Worm (Caenorhabditis elegans): Measurements from ENCODE around the gene T03E6.9.

The T03E6.9 gene

DNA sequence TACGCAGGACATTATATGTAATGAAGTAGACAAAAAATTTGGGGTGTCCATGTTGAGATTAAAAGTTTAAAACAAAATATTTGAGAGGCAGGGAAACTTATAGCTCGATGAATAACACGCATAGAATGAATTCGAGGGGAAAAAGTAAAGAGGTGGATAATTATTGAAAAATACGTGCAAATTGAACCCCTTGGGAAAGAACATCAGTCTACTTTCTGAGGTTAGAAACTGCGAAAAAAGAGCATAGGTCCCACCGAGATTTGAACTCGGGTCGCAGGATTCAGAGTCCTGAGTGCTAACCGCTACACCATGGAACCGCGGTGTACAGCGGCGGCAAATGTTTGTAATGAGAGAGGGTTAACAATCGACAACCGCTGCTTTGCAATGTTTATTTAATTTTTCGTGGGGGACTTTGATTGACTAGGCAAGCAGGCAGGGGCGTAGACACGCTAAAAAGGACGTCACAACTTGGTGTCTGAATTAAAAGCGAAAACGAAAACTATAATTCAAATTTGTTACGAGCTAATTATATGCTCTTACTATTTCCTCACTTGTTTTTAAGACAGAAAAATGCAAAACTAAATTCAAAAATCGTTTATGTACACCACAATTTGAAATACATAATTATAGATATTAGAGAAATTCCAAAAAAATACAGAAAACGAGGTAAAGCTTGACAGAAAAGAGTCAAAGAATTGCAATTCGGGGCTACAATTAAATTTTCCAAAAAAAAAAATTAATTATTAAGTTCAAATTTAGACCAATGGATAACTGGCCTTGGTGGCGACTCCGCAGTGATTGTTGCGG lies 8.3 kb downstream of the T03E6.9 start, which contains the start of gene srh-269:
Gene srh-269 (minus strand): TSS at position 51 of the 807 bp plus-strand sequence.
- TF ChIP-seq nhr-67 (tag; optimal IDR thresholded peaks at IDR 0.05): no peak
- peak; percentile 68 for TF ChIP-seq fos-1 (tag; optimal IDR thresholded peaks at IDR 0.05)
- peak; percentile 71 for TF ChIP-seq nhr-43 (tag; optimal IDR thresholded peaks at IDR 0.05; ENCODE audit: poor library complexity, severe bottlenecking)
- TF ChIP-seq ama-1 (optimal IDR thresholded peaks at IDR 0.05): peak; percentile 95
- no peak for TF ChIP-seq tbx-2 (tag; optimal IDR thresholded peaks at IDR 0.05)
- no peak for TF ChIP-seq mdl-1 (tag; optimal IDR thresholded peaks at IDR 0.05)
- no peak for TF ChIP-seq nhr-77 (tag; optimal IDR thresholded peaks at IDR 0.05)
- no peak for TF ChIP-seq elt-3 (tag; optimal IDR thresholded peaks at IDR 0.05)
- no peak for TF ChIP-seq nhr-237 (tag; optimal IDR thresholded peaks at IDR 0.05)
- TF ChIP-seq hmg-11 (tag; optimal IDR thresholded peaks at IDR 0.05): peak; percentile 85
- no peak for TF ChIP-seq nhr-11 (tag; optimal IDR thresholded peaks at IDR 0.05)
- TF ChIP-seq pha-4 (tag; optimal IDR thresholded peaks at IDR 0.05): no peak
- TF ChIP-seq ztf-4 (tag; optimal IDR thresholded peaks at IDR 0.05): peak; percentile 56
- TF ChIP-seq ZK546.5 (tag; optimal IDR thresholded peaks at IDR 0.05): no peak
- no peak for TF ChIP-seq unc-62 (GFP tag; optimal IDR thresholded peaks at IDR 0.05)
- peak; percentile 18 for TF ChIP-seq jun-1 (tag; optimal IDR thresholded peaks at IDR 0.05)
- no peak for TF ChIP-seq mml-1 (tag; optimal IDR thresholded peaks at IDR 0.05)
- TF ChIP-seq sea-2 (GFP tag; optimal IDR thresholded peaks at IDR 0.05): no peak
- TF ChIP-seq nfya-1 (tag; optimal IDR thresholded peaks at IDR 0.05; ENCODE audit: insufficient read depth): peak; percentile 46
- TF ChIP-seq ztf-11 (tag; optimal IDR thresholded peaks at IDR 0.05): no peak
- no peak for TF ChIP-seq daf-12 (tag; optimal IDR thresholded peaks at IDR 0.05)
- TF ChIP-seq egl-5 (tag; optimal IDR thresholded peaks at IDR 0.05): no peak
- peak; percentile 67 for TF ChIP-seq lsy-12 (tag; optimal IDR thresholded peaks at IDR 0.05)
- no peak for TF ChIP-seq elt-1 (tag; optimal IDR thresholded peaks at IDR 0.05)
- no peak for TF ChIP-seq zag-1 (tag; optimal IDR thresholded peaks at IDR 0.05)
- TF ChIP-seq egl-27 (tag; optimal IDR thresholded peaks at IDR 0.05): peak; percentile 33
- TF ChIP-seq aly-2 (tag; optimal IDR thresholded peaks at IDR 0.05): no peak
- no peak for TF ChIP-seq ceh-82 (tag; optimal IDR thresholded peaks at IDR 0.05)
- no peak for TF ChIP-seq nhr-76 (tag; optimal IDR thresholded peaks at IDR 0.05)
- TF ChIP-seq nhr-28 (tag; optimal IDR thresholded peaks at IDR 0.05): no peak
- no peak for TF ChIP-seq unc-39 (tag; optimal IDR thresholded peaks at IDR 0.05)
- TF ChIP-seq fkh-10 (GFP tag; optimal IDR thresholded peaks at IDR 0.05): no peak
- no peak for TF ChIP-seq nhr-12 (tag; optimal IDR thresholded peaks at IDR 0.05)
- TF ChIP-seq lin-15B (tag; optimal IDR thresholded peaks at IDR 0.05): no peak
- TF ChIP-seq snpc-4 (tag; optimal IDR thresholded peaks at IDR 0.05): peak; percentile 47
- TF ChIP-seq lin-39 (tag; optimal IDR thresholded peaks at IDR 0.05): peak; percentile 41
- no peak for TF ChIP-seq skn-1 (tag; optimal IDR thresholded peaks at IDR 0.05)
- no peak for TF ChIP-seq ceh-16 (tag; optimal IDR thresholded peaks at IDR 0.05)
- peak; percentile 61 for TF ChIP-seq elt-2 (tag; optimal IDR thresholded peaks at IDR 0.05)
- no peak for TF ChIP-seq R02D3.7 (tag; optimal IDR thresholded peaks at IDR 0.05)
- peak; percentile 32 for TF ChIP-seq pqm-1 (tag; optimal IDR thresholded peaks at IDR 0.05)
- no peak for TF ChIP-seq nhr-25 (tag; optimal IDR thresholded peaks at IDR 0.05)
- TF ChIP-seq fkh-2 (tag; optimal IDR thresholded peaks at IDR 0.05): no peak
- no peak for TF ChIP-seq ceh-28 (tag; optimal IDR thresholded peaks at IDR 0.05)
- TF ChIP-seq nhr-23 (tag; optimal IDR thresholded peaks at IDR 0.05): no peak
- no peak for TF ChIP-seq ceh-9 (tag; optimal IDR thresholded peaks at IDR 0.05)
- no peak for TF ChIP-seq eor-1 (tag; optimal IDR thresholded peaks at IDR 0.05)
